Fruit fly (Drosophila melanogaster): ENCODE data around the gene Or19a.
"Not testable (repeated sequence)": the region's sequence is repeated elsewhere in the genome, so short reads cannot be mapped to it uniquely, and the experiment has no call there.

dm6 chrX:20094098-20094497 is 48.9 kb downstream of the Or19a start, which contains the start of gene Or19b:
- TF ChIP-seq fd96Ca (GFP tag; IDR thresholded peaks at IDR 0.05); CG13204 (GFP tag; optimal IDR thresholded peaks at IDR 0.05); EcR (GFP tag; optimal IDR thresholded peaks at IDR 0.05): not testable (repeated sequence)
